Fruit fly (Drosophila melanogaster) whole organism, embryonic: ENCODE results near the gene LManV.
A peak's percentile ranks its signal among the peaks of the same experiment; 100 is the strongest.

Experiments used
- CG10366 ChIP-seq: fragments of 200-800 bp; sonication (Bioruptor generic); IDR thresholded peaks from 2 replicates; pipeline ENCODE4 v1.3.6; 2022; ENCODE audit warnings: missing biosample characterization, missing genetic modification characterization
- CG10431 ChIP-seq: fragments of 200-800 bp; sonication (Bioruptor generic); optimal IDR thresholded peaks from 3 replicates; lab custom pipeline; 2018; ENCODE audit warnings: missing biosample characterization, mild to moderate bottlenecking, missing genetic modification characterization
- CG11398 ChIP-seq: fragments of 200-800 bp; sonication (Bioruptor generic); optimal IDR thresholded peaks from 2 replicates; lab custom pipeline; 2016; ENCODE audit warnings: missing biosample characterization, missing genetic modification characterization
- CG13287 ChIP-seq: fragments of 200-800 bp; sonication (Bioruptor generic); IDR thresholded peaks from 2 replicates; pipeline ENCODE4 v1.3.6; 2022; ENCODE audit warnings: missing biosample characterization, missing genetic modification characterization; ENCODE audit not compliant: partially characterized antibody
- CG13424 ChIP-seq: fragments of 200-800 bp; sonication (Bioruptor generic); optimal IDR thresholded peaks from 2 replicates; lab custom pipeline; 2019; ENCODE audit warnings: missing biosample characterization, mild to moderate bottlenecking, missing genetic modification characterization, moderate library complexity
- CG13624 ChIP-seq: fragments of 200-800 bp; sonication (Bioruptor generic); optimal IDR thresholded peaks from 2 replicates; lab custom pipeline; 2016; ENCODE audit warnings: missing biosample characterization, missing genetic modification characterization
- CG14050 ChIP-seq: fragments of 200-800 bp; sonication (Bioruptor generic); IDR thresholded peaks from 3 replicates; pipeline ENCODE4 v1.3.6; 2022; ENCODE audit warnings: missing biosample characterization, missing genetic modification characterization
- CG1529 ChIP-seq: fragments of 200-800 bp; sonication (Bioruptor generic); optimal IDR thresholded peaks from 3 replicates; lab custom pipeline; 2018; ENCODE audit warnings: missing biosample characterization, missing genetic modification characterization
- CG1792 ChIP-seq: fragments of 200-800 bp; sonication (Bioruptor generic); optimal IDR thresholded peaks from 2 replicates; lab custom pipeline; 2016; ENCODE audit warnings: missing biosample characterization, missing genetic modification characterization
- CG18619 ChIP-seq: fragments of 200-800 bp; sonication (Bioruptor generic); optimal IDR thresholded peaks from 3 replicates; lab custom pipeline; 2017; ENCODE audit warnings: missing biosample characterization, mild to moderate bottlenecking, missing genetic modification characterization
- CG30403 ChIP-seq: fragments of 200-800 bp; sonication (Bioruptor generic); optimal IDR thresholded peaks from 3 replicates; lab custom pipeline; 2016; ENCODE audit warnings: missing biosample characterization, missing genetic modification characterization
- CG32532 ChIP-seq: fragments of 200-800 bp; sonication (Bioruptor generic); IDR thresholded peaks from 2 replicates; pipeline ENCODE4 v1.3.6; 2022; ENCODE audit warnings: missing biosample characterization, missing genetic modification characterization
- CG4282 ChIP-seq: fragments of 200-800 bp; sonication (Bioruptor generic); optimal IDR thresholded peaks from 2 replicates; lab custom pipeline; 2016; ENCODE audit warnings: missing biosample characterization, missing genetic modification characterization
- CG4360 ChIP-seq: fragments of 200-800 bp; sonication (Bioruptor generic); IDR thresholded peaks from 2 replicates; pipeline ENCODE4 v1.3.6; 2022; ENCODE audit warnings: missing biosample characterization, missing genetic modification characterization
- CG4730 ChIP-seq: fragments of 200-800 bp; sonication (Bioruptor generic); IDR thresholded peaks from 2 replicates; pipeline ENCODE4 v1.3.6; 2022; ENCODE audit warnings: missing biosample characterization, missing genetic modification characterization
- CG6791 ChIP-seq: fragments of 200-800 bp; sonication (Bioruptor generic); IDR thresholded peaks from 3 replicates; pipeline ENCODE4 v1.3.6; 2022; ENCODE audit warnings: missing biosample characterization, missing genetic modification characterization; ENCODE audit not compliant: partially characterized antibody
- CG7928 ChIP-seq: fragments of 200-800 bp; sonication (Bioruptor generic); optimal IDR thresholded peaks from 2 replicates; lab custom pipeline; 2017; ENCODE audit warnings: missing biosample characterization, mild to moderate bottlenecking, missing genetic modification characterization
- CHES-1-like ChIP-seq: fragments of 200-800 bp; sonication (Bioruptor generic); optimal IDR thresholded peaks from 2 replicates; lab custom pipeline; 2016; ENCODE audit warnings: missing biosample characterization, missing genetic modification characterization
- CTCF ChIP-seq: fragments of 200-800 bp; sonication (Bioruptor generic); optimal IDR thresholded peaks from 2 replicates; lab custom pipeline; 2017; ENCODE audit warnings: missing biosample characterization, mild to moderate bottlenecking, missing genetic modification characterization, moderate library complexity
- Dad ChIP-seq: fragments of 200-800 bp; sonication (Bioruptor generic); optimal IDR thresholded peaks from 3 replicates; lab custom pipeline; 2016; ENCODE audit warnings: missing biosample characterization, missing genetic modification characterization
- Dip2 ChIP-seq: fragments of 200-800 bp; sonication (Bioruptor generic); IDR thresholded peaks from 2 replicates; pipeline ENCODE4 v1.3.6; 2022; ENCODE audit warnings: missing biosample characterization, missing genetic modification characterization
- H2.0 ChIP-seq: fragments of 200-800 bp; sonication (Bioruptor generic); IDR thresholded peaks from 2 replicates; pipeline ENCODE4 v1.3.6; 2022; ENCODE audit warnings: missing biosample characterization, missing genetic modification characterization
- Hey ChIP-seq: fragments of 200-800 bp; sonication (Bioruptor generic); optimal IDR thresholded peaks from 3 replicates; lab custom pipeline; 2018; ENCODE audit warnings: missing biosample characterization, mild to moderate bottlenecking, missing genetic modification characterization
- MBD-R2 ChIP-seq: fragments of 200-800 bp; sonication (Bioruptor generic); IDR thresholded peaks from 2 replicates; pipeline ENCODE4 v1.3.6; 2022; ENCODE audit warnings: missing biosample characterization, missing genetic modification characterization
- MTF-1 ChIP-seq: fragments of 200-800 bp; sonication (Bioruptor generic); optimal IDR thresholded peaks from 2 replicates; lab custom pipeline; 2018; ENCODE audit warnings: missing biosample characterization, mild to moderate bottlenecking, missing genetic modification characterization, borderline replicate concordance
- Med ChIP-seq: fragments of 200-800 bp; sonication (Bioruptor generic); peaks from one replicate; lab custom pipeline; 2016; ENCODE audit warnings: missing biosample characterization, missing genetic modification characterization, mild to moderate bottlenecking, inconsistent platforms, moderate library complexity
- Meics ChIP-seq: fragments of 200-800 bp; sonication (Bioruptor generic); optimal IDR thresholded peaks from 2 replicates; lab custom pipeline; 2017; ENCODE audit warnings: missing biosample characterization, mild to moderate bottlenecking, missing genetic modification characterization
- NC2β ChIP-seq: fragments of 200-800 bp; sonication (Bioruptor generic); optimal IDR thresholded peaks from 2 replicates; lab custom pipeline; 2016; ENCODE audit warnings: missing biosample characterization, missing genetic modification characterization
- Ptx1 ChIP-seq: fragments of 200-800 bp; sonication (Bioruptor generic); IDR thresholded peaks from 2 replicates; pipeline ENCODE4 v1.3.6; 2022; ENCODE audit warnings: missing biosample characterization, missing genetic modification characterization
- Sox102F ChIP-seq: fragments of 200-800 bp; sonication (Bioruptor generic); optimal IDR thresholded peaks from 2 replicates; lab custom pipeline; 2018; ENCODE audit warnings: missing biosample characterization, mild to moderate bottlenecking, missing genetic modification characterization, moderate library complexity
- Sry-β ChIP-seq: fragments of 200-800 bp; sonication (Bioruptor generic); optimal IDR thresholded peaks from 2 replicates; lab custom pipeline; 2018; ENCODE audit warnings: missing biosample characterization, mild to moderate bottlenecking, missing genetic modification characterization, moderate library complexity
- amos ChIP-seq: fragments of 200-800 bp; sonication (Bioruptor generic); IDR thresholded peaks from 2 replicates; pipeline ENCODE4 v1.3.6; 2022; ENCODE audit warnings: missing biosample characterization, missing genetic modification characterization; ENCODE audit not compliant: partially characterized antibody
- bcd ChIP-seq: fragments of 200-800 bp; sonication (Bioruptor generic); optimal IDR thresholded peaks from 2 replicates; lab custom pipeline; 2017; ENCODE audit warnings: missing biosample characterization, mild to moderate bottlenecking, missing genetic modification characterization
- chm ChIP-seq: fragments of 200-800 bp; sonication (Bioruptor generic); IDR thresholded peaks from 2 replicates; pipeline ENCODE4 v1.3.6; 2022; ENCODE audit warnings: missing biosample characterization, missing genetic modification characterization
- ci ChIP-seq: fragments of 200-800 bp; sonication (Bioruptor generic); IDR thresholded peaks from 3 replicates; pipeline ENCODE4 v1.3.6; 2022; ENCODE audit warnings: missing biosample characterization, missing genetic modification characterization
- crp ChIP-seq, 2 experiments: fragments of 200-800 bp; sonication (Bioruptor generic); optimal IDR thresholded peaks; 2 replicates in 1 of 2; 3 replicates in 1 of 2; lab custom pipeline; 2017; ENCODE audit warnings: missing biosample characterization in 2 of 2, missing genetic modification characterization in 2 of 2, mild to moderate bottlenecking in 1 of 2, moderate library complexity in 1 of 2
- cwo ChIP-seq: fragments of 200-800 bp; sonication (Bioruptor generic); optimal IDR thresholded peaks from 3 replicates; lab custom pipeline; 2017; ENCODE audit warnings: missing biosample characterization, missing genetic modification characterization, mild to moderate bottlenecking, moderate library complexity, missing genetic modification reagents
- da ChIP-seq: fragments of 200-800 bp; sonication (Bioruptor generic); optimal IDR thresholded peaks from 2 replicates; lab custom pipeline; 2016; ENCODE audit warnings: missing biosample characterization, missing genetic modification characterization
- ftz-f1 ChIP-seq: fragments of 200-800 bp; sonication (Bioruptor generic); optimal IDR thresholded peaks from 2 replicates; lab custom pipeline; 2016; ENCODE audit warnings: missing biosample characterization, missing genetic modification characterization
- gro ChIP-seq: fragments of 200-800 bp; sonication (Bioruptor generic); optimal IDR thresholded peaks from 2 replicates; lab custom pipeline; 2016; ENCODE audit warnings: missing biosample characterization, missing genetic modification characterization
- ham ChIP-seq: fragments of 200-800 bp; sonication (Bioruptor generic); IDR thresholded peaks from 2 replicates; pipeline ENCODE4 v1.3.6; 2022; ENCODE audit warnings: missing biosample characterization, missing genetic modification characterization
- mirr ChIP-seq: fragments of 200-800 bp; sonication (Bioruptor generic); optimal IDR thresholded peaks from 3 replicates; lab custom pipeline; 2018; ENCODE audit warnings: missing biosample characterization, mild to moderate bottlenecking, missing genetic modification characterization
- pzg ChIP-seq: fragments of 200-800 bp; sonication (Bioruptor generic); optimal IDR thresholded peaks from 3 replicates; lab custom pipeline; 2018; ENCODE audit warnings: missing biosample characterization, mild to moderate bottlenecking, missing genetic modification characterization, moderate library complexity
- slbo ChIP-seq: fragments of 200-800 bp; sonication (Bioruptor generic); IDR thresholded peaks from 2 replicates; pipeline ENCODE4 v1.3.6; 2022; ENCODE audit warnings: missing biosample characterization, missing genetic modification characterization
- sr ChIP-seq: fragments of 200-800 bp; sonication (Bioruptor generic); IDR thresholded peaks from 3 replicates; pipeline ENCODE4 v1.3.6; 2022; ENCODE audit warnings: missing biosample characterization, missing genetic modification characterization
- toy ChIP-seq: fragments of 200-800 bp; sonication (Bioruptor generic); IDR thresholded peaks from 2 replicates; pipeline ENCODE4 v1.3.6; 2022; ENCODE audit warnings: missing biosample characterization, missing genetic modification characterization
- twi ChIP-seq: fragments of 200-800 bp; optimal IDR thresholded peaks from 2 replicates; lab custom pipeline; 2019; ENCODE audit warnings: missing biosample characterization, mild to moderate bottlenecking, missing genetic modification characterization, moderate library complexity
- tx ChIP-seq: fragments of 200-800 bp; sonication (Bioruptor generic); optimal IDR thresholded peaks from 2 replicates; lab custom pipeline; 2016; ENCODE audit warnings: missing biosample characterization, missing genetic modification characterization
- unpg ChIP-seq: fragments of 200-800 bp; sonication (Bioruptor generic); optimal IDR thresholded peaks from 3 replicates; lab custom pipeline; 2018; ENCODE audit warnings: missing biosample characterization, mild to moderate bottlenecking, missing genetic modification characterization, moderate library complexity
- yki ChIP-seq: fragments of >200 bp; optimal IDR thresholded peaks from 3 replicates; lab custom pipeline; 2018
- zen2 ChIP-seq: fragments of 200-800 bp; sonication (Bioruptor generic); IDR thresholded peaks from 3 replicates; pipeline ENCODE4 v1.3.6; 2022; ENCODE audit warnings: missing biosample characterization, missing genetic modification characterization; ENCODE audit not compliant: partially characterized antibody

LManV gene

dm6 chr2L:8825222-8825869 lies 49.3 kb upstream of the LManV start, which contains the start of gene SoxN (continued):
- TF ChIP-seq gro: peak; percentile 32
- peak; percentile 17 for TF ChIP-seq mirr
- peak; percentile 46; the same call in 1 of the 3 replicates for TF ChIP-seq CG6791
- TF ChIP-seq Dad (GFP tag; lab: Kevin White, UChicago): no peak
- TF ChIP-seq CG18619: no peak
- peak; percentile 45; the same call in 2 of the 3 replicates for TF ChIP-seq zen2 (GFP tag; lab: Robert Waterston, UW)
- no peak for TF ChIP-seq Meics (GFP tag; lab: Kevin White, UChicago)
- TF ChIP-seq Sry-β (GFP tag; lab: Kevin White, UChicago): no peak
- peak; percentile 86 for TF ChIP-seq Med (GFP tag; lab: Kevin White, UChicago)
- no peak for TF ChIP-seq CTCF
- TF ChIP-seq Dip2 (GFP tag; lab: Robert Waterston, UW): no peak
- TF ChIP-seq toy (GFP tag; lab: Robert Waterston, UW): no peak
- TF ChIP-seq NC2β (GFP tag; lab: Kevin White, UChicago): no peak
- no peak for TF ChIP-seq CG14050 (GFP tag; lab: Robert Waterston, UW)
- no peak for TF ChIP-seq CG7928 (GFP tag; lab: Kevin White, UChicago)
- TF ChIP-seq CG4282: no peak
- peak; percentile 32; the same call in 1 of the 2 replicates for TF ChIP-seq slbo
- no peak for TF ChIP-seq CG13624 (GFP tag; lab: Kevin White, UChicago)
- TF ChIP-seq cwo (GFP tag; lab: Kevin White, UChicago): no peak
- TF ChIP-seq crp (GFP tag; optimal IDR thresholded peaks at IDR 0.05; lab: Kevin White, UChicago): no peak
- TF ChIP-seq ci (GFP tag; lab: Robert Waterston, UW): no peak; the same call in 2 of the 3 replicates
- TF ChIP-seq twi (tag; lab: Kevin White, UChicago): peak; percentile 71
- peak; percentile 41; the same call in 1 of the 2 replicates for TF ChIP-seq CG32532
- no peak for TF ChIP-seq Sox102F (GFP tag; lab: Kevin White, UChicago)
- TF ChIP-seq MTF-1 (GFP tag; lab: Kevin White, UChicago): peak; percentile 11
- peak; percentile 65 for TF ChIP-seq CG13287 (GFP tag; lab: Robert Waterston, UW)
- no peak for TF ChIP-seq ftz-f1 (GFP tag; lab: Kevin White, UChicago)
- no peak for TF ChIP-seq bcd (GFP tag; lab: Kevin White, UChicago)
- peak; percentile 44; the same call in 1 of the 2 replicates for TF ChIP-seq CG10366
- TF ChIP-seq CG13424 (tag; lab: Kevin White, UChicago): no peak
- TF ChIP-seq Hey (tag; lab: Kevin White, UChicago): peak; percentile 67
- no peak for TF ChIP-seq CG1529
- peak; percentile 49 for TF ChIP-seq amos (GFP tag; lab: Robert Waterston, UW)
- TF ChIP-seq da (GFP tag; lab: Kevin White, UChicago): no peak
- TF ChIP-seq chm (GFP tag; lab: Robert Waterston, UW): peak; percentile 81
- TF ChIP-seq pzg: no peak
- no peak for TF ChIP-seq yki (lab: Kevin White, UChicago)
- no peak for TF ChIP-seq CG1792 (GFP tag; lab: Kevin White, UChicago)
- TF ChIP-seq CG30403 (GFP tag; lab: Kevin White, UChicago): no peak
- no peak for TF ChIP-seq tx (GFP tag; lab: Kevin White, UChicago)
- TF ChIP-seq Ptx1 (GFP tag; lab: Robert Waterston, UW): 0 out of 2 replicates have a peak, but pooled peaks have one; percentile 20
- TF ChIP-seq CG4360 (GFP tag; lab: Robert Waterston, UW): no peak
- TF ChIP-seq sr (GFP tag; lab: Robert Waterston, UW): 0 out of 3 replicates have a peak, but pooled peaks have one; percentile 45
- TF ChIP-seq CHES-1-like (GFP tag; lab: Kevin White, UChicago): no peak
- peak; percentile 21; the same call in 1 of the 2 replicates for TF ChIP-seq MBD-R2 (GFP tag; lab: Robert Waterston, UW)
- TF ChIP-seq CG4730 (GFP tag; lab: Robert Waterston, UW): no peak
- TF ChIP-seq CG11398 (GFP tag; lab: Kevin White, UChicago): no peak
- TF ChIP-seq CG10431 (GFP tag; lab: Kevin White, UChicago): no peak
- no peak for TF ChIP-seq ham (GFP tag; lab: Robert Waterston, UW)
- TF ChIP-seq unpg (GFP tag; lab: Kevin White, UChicago): peak; percentile 3
- TF ChIP-seq H2.0 (GFP tag; lab: Robert Waterston, UW): no peak
